Fruit fly (Drosophila melanogaster) whole organism, embryonic: ENCODE measurements around the gene CG10137.

Source experiments
- B-H2 ChIP-seq: fragments of 200-800 bp; sonication (Bioruptor generic); optimal IDR thresholded peaks from 2 replicates; lab custom pipeline; 2018; ENCODE audit warnings: missing biosample characterization, mild to moderate bottlenecking, missing genetic modification characterization
- CG11560 ChIP-seq: fragments of 200-800 bp; sonication (Bioruptor generic); IDR thresholded peaks from 3 replicates; pipeline ENCODE4 v1.3.6; 2022; ENCODE audit warnings: missing biosample characterization, missing genetic modification characterization
- CG11696 ChIP-seq: fragments of 200-800 bp; sonication (Bioruptor generic); IDR thresholded peaks from 2 replicates; pipeline ENCODE4 v1.3.6; 2022; ENCODE audit warnings: missing biosample characterization, missing genetic modification characterization
- CG1603 ChIP-seq: fragments of 200-800 bp; sonication (Bioruptor generic); optimal IDR thresholded peaks from 2 replicates; lab custom pipeline; 2019; ENCODE audit warnings: missing biosample characterization, mild to moderate bottlenecking, missing genetic modification characterization, moderate library complexity
- CG16815 ChIP-seq: fragments of 200-800 bp; sonication (Bioruptor generic); optimal IDR thresholded peaks from 3 replicates; lab custom pipeline; 2017; ENCODE audit warnings: missing biosample characterization, mild to moderate bottlenecking, missing genetic modification characterization
- CG16863 ChIP-seq: fragments of 200-800 bp; sonication (Bioruptor generic); optimal IDR thresholded peaks from 3 replicates; lab custom pipeline; 2016; ENCODE audit warnings: missing biosample characterization, missing genetic modification characterization
- CG1792 ChIP-seq: fragments of 200-800 bp; sonication (Bioruptor generic); optimal IDR thresholded peaks from 2 replicates; lab custom pipeline; 2016; ENCODE audit warnings: missing biosample characterization, missing genetic modification characterization
- CG32532 ChIP-seq: fragments of 200-800 bp; sonication (Bioruptor generic); IDR thresholded peaks from 2 replicates; pipeline ENCODE4 v1.3.6; 2022; ENCODE audit warnings: missing biosample characterization, missing genetic modification characterization
- CG42726 ChIP-seq: fragments of 200-800 bp; sonication (Bioruptor generic); IDR thresholded peaks from 2 replicates; pipeline ENCODE4 v1.3.6; 2022; ENCODE audit warnings: missing biosample characterization, missing genetic modification characterization; ENCODE audit not compliant: partially characterized antibody
- CG4404 ChIP-seq: fragments of 200-800 bp; sonication (Bioruptor generic); IDR thresholded peaks from 2 replicates; pipeline ENCODE4 v1.3.6; 2022; ENCODE audit warnings: missing biosample characterization, missing genetic modification characterization
- CG6254 ChIP-seq: fragments of 200-800 bp; sonication (Bioruptor generic); optimal IDR thresholded peaks from 3 replicates; lab custom pipeline; 2017; ENCODE audit warnings: mild to moderate bottlenecking, missing biosample characterization, missing genetic modification reagents, missing genetic modification characterization
- CG6654 ChIP-seq: fragments of 200-800 bp; sonication (Bioruptor generic); optimal IDR thresholded peaks from 2 replicates; lab custom pipeline; 2017; ENCODE audit warnings: missing biosample characterization, mild to moderate bottlenecking, missing genetic modification characterization
- CG8089 ChIP-seq: fragments of 200-800 bp; sonication (Bioruptor generic); optimal IDR thresholded peaks from 3 replicates; lab custom pipeline; 2016; ENCODE audit warnings: missing biosample characterization, missing genetic modification characterization
- CG8478 ChIP-seq: fragments of >200 bp; optimal IDR thresholded peaks from 2 replicates; lab custom pipeline; 2018
- CkIIα-i1 ChIP-seq: fragments of 200-800 bp; sonication (Bioruptor generic); IDR thresholded peaks from 2 replicates; pipeline ENCODE4 v1.3.6; 2022; ENCODE audit warnings: missing biosample characterization, missing genetic modification characterization
- Dfd ChIP-seq, 2 experiments: fragments of >200 bp; optimal IDR thresholded peaks; 2 replicates each; lab custom pipeline; 2017; ENCODE audit warnings: missing biosample characterization in 2 of 2, missing genetic modification characterization in 2 of 2
- Dll ChIP-seq: fragments of 200-800 bp; sonication (Bioruptor generic); IDR thresholded peaks from 4 replicates; pipeline ENCODE4 v1.3.6; 2022; ENCODE audit warnings: missing biosample characterization, missing genetic modification characterization; ENCODE audit not compliant: partially characterized antibody
- Doc2 ChIP-seq: fragments of 200-800 bp; sonication (Bioruptor generic); IDR thresholded peaks from 2 replicates; pipeline ENCODE4 v1.3.6; 2022; ENCODE audit warnings: missing biosample characterization, missing genetic modification characterization
- Doc3 ChIP-seq: fragments of 200-800 bp; sonication (Bioruptor generic); IDR thresholded peaks from 3 replicates; pipeline ENCODE4 v1.3.6; 2022; ENCODE audit warnings: missing biosample characterization, missing genetic modification characterization; ENCODE audit not compliant: partially characterized antibody
- Hmx ChIP-seq: fragments of 200-800 bp; sonication (Bioruptor generic); optimal IDR thresholded peaks from 2 replicates; lab custom pipeline; 2016; ENCODE audit warnings: missing biosample characterization, missing genetic modification characterization
- Neu2 ChIP-seq: fragments of 200-800 bp; sonication (Bioruptor generic); optimal IDR thresholded peaks from 3 replicates; lab custom pipeline; 2016; ENCODE audit warnings: missing biosample characterization, missing genetic modification characterization, borderline replicate concordance
- Scr ChIP-seq: fragments of 200-800 bp; sonication (Bioruptor generic); IDR thresholded peaks from 2 replicates; pipeline ENCODE4 v1.3.6; 2022; ENCODE audit warnings: missing biosample characterization, missing genetic modification characterization; ENCODE audit not compliant: partially characterized antibody
- Side ChIP-seq: fragments of 200-800 bp; sonication (Bioruptor generic); optimal IDR thresholded peaks from 2 replicates; lab custom pipeline; 2016; ENCODE audit warnings: missing biosample characterization, missing genetic modification characterization
- Taf1 ChIP-seq: fragments of 200-800 bp; sonication (Bioruptor generic); IDR thresholded peaks from 2 replicates; pipeline ENCODE4 v1.3.6; 2022; ENCODE audit warnings: missing biosample characterization, missing genetic modification characterization
- chif ChIP-seq, 2 experiments: fragments of 200-800 bp; sonication (Bioruptor generic); optimal IDR thresholded peaks; 3 replicates each; lab custom pipeline; 2016; ENCODE audit warnings: missing biosample characterization in 2 of 2, missing genetic modification characterization in 2 of 2
- chn ChIP-seq: fragments of 200-800 bp; sonication (Bioruptor generic); optimal IDR thresholded peaks from 2 replicates; lab custom pipeline; 2016; ENCODE audit warnings: missing biosample characterization, missing genetic modification characterization
- croc ChIP-seq: fragments of 200-800 bp; sonication (Bioruptor generic); conservative IDR thresholded peaks from 3 replicates; pipeline ENCODE4 v1.3.6; 2022; ENCODE audit warnings: missing biosample characterization, missing genetic modification characterization
- dimm ChIP-seq: fragments of 200-800 bp; sonication (Bioruptor generic); IDR thresholded peaks from 2 replicates; pipeline ENCODE4 v1.3.6; 2022; ENCODE audit warnings: missing biosample characterization, missing genetic modification characterization
- en ChIP-seq: fragments of 200-800 bp; sonication (Bioruptor generic); optimal IDR thresholded peaks from 2 replicates; lab custom pipeline; 2016; ENCODE audit warnings: missing biosample characterization, missing genetic modification characterization
- fd64A ChIP-seq: fragments of 200-800 bp; sonication (Bioruptor generic); optimal IDR thresholded peaks from 3 replicates; lab custom pipeline; 2018; ENCODE audit warnings: missing biosample characterization, mild to moderate bottlenecking, missing genetic modification characterization
- gcm2 ChIP-seq: fragments of 200-800 bp; sonication (Bioruptor generic); optimal IDR thresholded peaks from 2 replicates; lab custom pipeline; 2016; ENCODE audit warnings: missing biosample characterization, missing genetic modification characterization
- gfzf ChIP-seq: fragments of 200-800 bp; sonication (Bioruptor generic); optimal IDR thresholded peaks from 2 replicates; lab custom pipeline; 2016; ENCODE audit warnings: missing biosample characterization, mild to moderate bottlenecking, missing genetic modification characterization, moderate library complexity
- h ChIP-seq: fragments of >200 bp; optimal IDR thresholded peaks from 2 replicates; lab custom pipeline; 2017
- kay ChIP-seq: fragments of 200-800 bp; sonication (Bioruptor generic); optimal IDR thresholded peaks from 2 replicates; lab custom pipeline; 2016; ENCODE audit warnings: missing biosample characterization, missing genetic modification characterization
- lab ChIP-seq: fragments of 200-800 bp; sonication (Bioruptor generic); optimal IDR thresholded peaks from 3 replicates; lab custom pipeline; 2017; ENCODE audit warnings: missing biosample characterization, missing genetic modification characterization, mild to moderate bottlenecking, moderate library complexity, missing genetic modification reagents
- maf-S ChIP-seq: fragments of 200-800 bp; sonication (Bioruptor generic); optimal IDR thresholded peaks from 2 replicates; lab custom pipeline; 2016; ENCODE audit warnings: missing biosample characterization, missing genetic modification characterization
- mam ChIP-seq: fragments of 200-800 bp; sonication (Bioruptor generic); optimal IDR thresholded peaks from 3 replicates; lab custom pipeline; 2016; ENCODE audit warnings: missing biosample characterization, missing genetic modification characterization
- oc ChIP-seq: fragments of 200-800 bp; sonication (Bioruptor generic); optimal IDR thresholded peaks from 2 replicates; lab custom pipeline; 2018; ENCODE audit warnings: missing biosample characterization, mild to moderate bottlenecking, missing genetic modification characterization, moderate library complexity
- otp ChIP-seq: fragments of 200-800 bp; sonication (Bioruptor generic); IDR thresholded peaks from 3 replicates; pipeline ENCODE4, ENCODE4 v1.3.6; 2022; ENCODE audit warnings: missing biosample characterization, missing genetic modification characterization
- pita ChIP-seq: fragments of 200-800 bp; sonication (Bioruptor generic); optimal IDR thresholded peaks from 2 replicates; lab custom pipeline; 2017; ENCODE audit warnings: missing biosample characterization, mild to moderate bottlenecking, missing genetic modification characterization
- prd ChIP-seq, 3 experiments: fragments of >200 bp in 2 of 3; fragments of 200-800 bp in 1 of 3; sonication (Bioruptor generic) in 1 of 3; optimal IDR thresholded peaks in 2 of 3; IDR thresholded peaks in 1 of 3; 2 replicates in 2 of 3; 3 replicates in 1 of 3; pipeline versions ENCODE4 v1.3.6 to Lab custom; 2017 to 2022; ENCODE audit warnings: missing biosample characterization in 1 of 3, missing genetic modification characterization in 1 of 3
- pzg ChIP-seq: fragments of 200-800 bp; sonication (Bioruptor generic); optimal IDR thresholded peaks from 3 replicates; lab custom pipeline; 2018; ENCODE audit warnings: missing biosample characterization, mild to moderate bottlenecking, missing genetic modification characterization, moderate library complexity
- run ChIP-seq: fragments of 200-800 bp; sonication (Bioruptor generic); optimal IDR thresholded peaks from 3 replicates; lab custom pipeline; 2018; ENCODE audit warnings: missing biosample characterization, mild to moderate bottlenecking, missing genetic modification characterization
- seq ChIP-seq: fragments of 200-800 bp; sonication (Bioruptor generic); IDR thresholded peaks from 2 replicates; pipeline ENCODE4 v1.3.6; 2022; ENCODE audit warnings: missing biosample characterization, missing genetic modification characterization
- shn ChIP-seq: fragments of 200-800 bp; sonication (Bioruptor generic); optimal IDR thresholded peaks from 3 replicates; lab custom pipeline; 2016; ENCODE audit warnings: missing biosample characterization, missing genetic modification characterization
- tio ChIP-seq: fragments of 200-800 bp; sonication (Bioruptor generic); optimal IDR thresholded peaks from 2 replicates; lab custom pipeline; 2017; ENCODE audit warnings: missing biosample characterization, missing genetic modification characterization, inconsistent platforms
- vfl ChIP-seq: fragments of 200-800 bp; sonication (Bioruptor generic); optimal IDR thresholded peaks from 2 replicates; lab custom pipeline; 2016; ENCODE audit warnings: missing biosample characterization, missing genetic modification characterization
- vnd ChIP-seq: fragments of 200-800 bp; sonication (Bioruptor generic); IDR thresholded peaks from 3 replicates; pipeline ENCODE4 v1.3.6; 2022; ENCODE audit warnings: missing biosample characterization, missing genetic modification characterization; ENCODE audit not compliant: partially characterized antibody
- vvl ChIP-seq: fragments of 200-800 bp; sonication (Bioruptor generic); IDR thresholded peaks from 2 replicates; pipeline ENCODE4 v1.3.6; 2022; ENCODE audit warnings: missing biosample characterization, missing genetic modification characterization
- zfh1 ChIP-seq: fragments of 200-800 bp; sonication (Bioruptor generic); IDR thresholded peaks from 3 replicates; pipeline ENCODE4 v1.3.6; 2022; ENCODE audit warnings: missing biosample characterization, missing genetic modification characterization

The CG10137 gene

dm6 chr2L:19533247-19533646 is 6.8 kb downstream of the CG10137 start, which contains the start of gene CG33116 (continued):
- TF ChIP-seq Hmx (GFP tag; lab: Kevin White, UChicago) (peak; percentile 54), fd64A (GFP tag; lab: Kevin White, UChicago) (peak; percentile 34), pzg (GFP tag; lab: Kevin White, UChicago) (peak; percentile 63), CG11696 (GFP tag; lab: Robert Waterston, UW) (peak; percentile 100), Neu2 (peak; percentile 5), dimm (GFP tag; lab: Robert Waterston, UW) (peak; percentile 37; the same call in 1 of the 2 replicates), shn (peak; percentile 89), chn (GFP tag; lab: Kevin White, UChicago) (peak; percentile 90), otp (GFP tag; lab: Robert Waterston, UW) (peak; percentile 43; the same call in 2 of the 3 replicates), croc (GFP tag; lab: Robert Waterston, UW) (peak; percentile 46; the same call in 2 of the 3 replicates), CG16863 (peak; percentile 65), maf-S (peak; percentile 82), seq (peak; percentile 78), lab (GFP tag; lab: Kevin White, UChicago) (peak; percentile 90), tio (GFP tag; lab: Kevin White, UChicago) (peak; percentile 70), prd (optimal IDR thresholded peaks at IDR 0.05; lab: Kevin White, UChicago) (no peak), prd (GFP tag; IDR thresholded peaks at IDR 0.05; lab: Robert Waterston, UW) (peak; percentile 76), Doc3 (GFP tag; lab: Robert Waterston, UW) (no peak), Scr (GFP tag; lab: Robert Waterston, UW) (peak; percentile 27; the same call in 1 of the 2 replicates), CG4404 (GFP tag; lab: Robert Waterston, UW) (peak; percentile 66), CkIIα-i1 (peak; percentile 25; the same call in 1 of the 2 replicates), CG1792 (GFP tag; lab: Kevin White, UChicago) (peak; percentile 63), vvl (GFP tag; lab: Robert Waterston, UW) (peak; percentile 87), oc (peak; percentile 50), CG42726 (GFP tag; lab: Robert Waterston, UW) (no peak; the same call in 1 of the 2 replicates), pita (no peak), CG8478 (lab: Kevin White, UChicago) (no peak), B-H2 (GFP tag; lab: Kevin White, UChicago) (peak; percentile 78), Side (GFP tag; lab: Kevin White, UChicago) (peak; percentile 80), Taf1 (GFP tag; lab: Robert Waterston, UW) (peak; percentile 23; the same call in 1 of the 2 replicates), gcm2 (GFP tag; lab: Kevin White, UChicago) (peak; percentile 54), Doc2 (GFP tag; lab: Robert Waterston, UW) (no peak), en (GFP tag; lab: Kevin White, UChicago) (peak; percentile 75), CG11560 (peak; percentile 42; the same call in 1 of the 3 replicates), mam (peak; percentile 87), Dfd (GFP tag; optimal IDR thresholded peaks at IDR 0.05; lab: Kevin White, UChicago) (no peak), CG32532 (peak; percentile 82), kay (peak; percentile 36), zfh1 (GFP tag; lab: Robert Waterston, UW) (peak; percentile 85), vnd (GFP tag; lab: Robert Waterston, UW) (no peak), chif (GFP tag; optimal IDR thresholded peaks at IDR 0.05; lab: Kevin White, UChicago) (peak; percentile 80 to 81), CG8089 (GFP tag; lab: Kevin White, UChicago) (peak; percentile 68), CG16815 (peak; percentile 61), CG6254 (GFP tag; lab: Kevin White, UChicago) (peak; percentile 62), vfl (GFP tag; lab: Kevin White, UChicago) (peak; percentile 87), CG6654 (GFP tag; lab: Kevin White, UChicago) (peak; percentile 50), gfzf (peak; percentile 17), CG1603 (peak; percentile 79), Dll (GFP tag; lab: Robert Waterston, UW) (0 out of 4 replicates have a peak, but pooled peaks have one; percentile 35), run (tag; lab: Kevin White, UChicago) (peak; percentile 41), h (no peak)
